Fruit fly (Drosophila melanogaster) S2 (cell line): ENCODE results near the gene CG2211.

Experiments used
- CG8478 ChIP-seq: fragments of >200 bp; optimal IDR thresholded peaks from 2 replicates; lab custom pipeline; 2018
- CTCF ChIP-seq, 2 experiments: fragments of >200 bp; optimal IDR thresholded peaks; 2 replicates each; lab custom pipeline; 2018

CG2211 gene

dm6 chr3L:1330420-1330819, 4.7 kb downstream of the CG2211 start:
- TF ChIP-seq CG8478 (lab: Kevin White, UChicago): no peak

- TF ChIP-seq CTCF (optimal IDR thresholded peaks at IDR 0.05; lab: Kevin White, UChicago) (no peak), CG8478 (lab: Kevin White, UChicago) (no peak)
Observed at dm6 chr3L:1329724-1330123, 5.4 kb downstream of the CG2211 start, which contains the start of gene ND-ACP. Gene ND-ACP (plus strand): TSS chr3L:1329949.

dm6 chr3L:1325626-1325937, 9.6 kb downstream of the CG2211 start:
- TF ChIP-seq CG8478 (lab: Kevin White, UChicago) (no peak), CTCF (optimal IDR thresholded peaks at IDR 0.05; lab: Kevin White, UChicago) (no peak)

- TF ChIP-seq CG8478 (lab: Kevin White, UChicago) (no peak), CTCF (optimal IDR thresholded peaks at IDR 0.05; lab: Kevin White, UChicago) (no peak)
Observed at dm6 chr3L:1324818-1325625, 10.1 kb downstream of the CG2211 start.

dm6 chr3L:1323136-1323535, 12.0 kb downstream of the CG2211 start:
- TF ChIP-seq CTCF (optimal IDR thresholded peaks at IDR 0.05; lab: Kevin White, UChicago) (no peak), CG8478 (lab: Kevin White, UChicago) (no peak)

- no peak for TF ChIP-seq CTCF (optimal IDR thresholded peaks at IDR 0.05; lab: Kevin White, UChicago)
- TF ChIP-seq CG8478 (lab: Kevin White, UChicago): no peak
Observed at dm6 chr3L:1322706-1323105, 12.5 kb downstream of the CG2211 start, which contains the start of gene CG9184. Gene CG9184 (minus strand): TSS chr3L:1322806.

dm6 chr3L:1322159-1322558, 13.0 kb downstream of the CG2211 start:
- TF ChIP-seq CTCF (optimal IDR thresholded peaks at IDR 0.05; lab: Kevin White, UChicago) (no peak), CG8478 (lab: Kevin White, UChicago) (no peak)

dm6 chr3L:1320931-1321556, 14.1 kb downstream of the CG2211 start:
- TF ChIP-seq CTCF (optimal IDR thresholded peaks at IDR 0.05; lab: Kevin White, UChicago): no peak
- no peak for TF ChIP-seq CG8478 (lab: Kevin White, UChicago)

dm6 chr3L:1320230-1320930, 14.8 kb downstream of the CG2211 start:
- TF ChIP-seq CG8478 (lab: Kevin White, UChicago): no peak
- TF ChIP-seq CTCF (optimal IDR thresholded peaks at IDR 0.05; lab: Kevin White, UChicago): no peak

- TF ChIP-seq CTCF (optimal IDR thresholded peaks at IDR 0.05; lab: Kevin White, UChicago): no peak
- no peak for TF ChIP-seq CG8478 (lab: Kevin White, UChicago)
Observed at dm6 chr3L:1319097-1319725, 15.9 kb downstream of the CG2211 start.

dm6 chr3L:1318241-1318640, 16.9 kb downstream of the CG2211 start, which contains the start of gene Myo61F:
Gene Myo61F (plus strand): TSS chr3L:1318480.
- no peak for TF ChIP-seq CTCF (optimal IDR thresholded peaks at IDR 0.05; lab: Kevin White, UChicago)
- TF ChIP-seq CG8478 (lab: Kevin White, UChicago): no peak

- TF ChIP-seq CG8478 (lab: Kevin White, UChicago) (no peak), CTCF (optimal IDR thresholded peaks at IDR 0.05; lab: Kevin White, UChicago) (no peak)
Observed at dm6 chr3L:1313039-1313766, 22.0 kb downstream of the CG2211 start, which contains the start of the genes sturkopf and Herc4. Gene sturkopf (minus strand): TSS chr3L:1313377. Gene Herc4 (plus strand): TSS chr3L:1313696.

- no peak for TF ChIP-seq CG8478 (lab: Kevin White, UChicago)
- peak; percentile 31 to 47 for TF ChIP-seq CTCF (optimal IDR thresholded peaks at IDR 0.05; lab: Kevin White, UChicago)
Observed at dm6 chr3L:1307005-1307632, 28.0 kb downstream of the CG2211 start, which contains the start of the genes Ctr9 and Nt5a. Gene Ctr9 (plus strand): TSS chr3L:1307224. Gene Nt5a (minus strand): TSS chr3L:1307418.
